Fruit fly (Drosophila melanogaster): ENCODE data around the gene Gr28b.
A peak's percentile ranks its signal among the peaks of the same experiment; 100 is the strongest.

Gr28b gene

DNA sequence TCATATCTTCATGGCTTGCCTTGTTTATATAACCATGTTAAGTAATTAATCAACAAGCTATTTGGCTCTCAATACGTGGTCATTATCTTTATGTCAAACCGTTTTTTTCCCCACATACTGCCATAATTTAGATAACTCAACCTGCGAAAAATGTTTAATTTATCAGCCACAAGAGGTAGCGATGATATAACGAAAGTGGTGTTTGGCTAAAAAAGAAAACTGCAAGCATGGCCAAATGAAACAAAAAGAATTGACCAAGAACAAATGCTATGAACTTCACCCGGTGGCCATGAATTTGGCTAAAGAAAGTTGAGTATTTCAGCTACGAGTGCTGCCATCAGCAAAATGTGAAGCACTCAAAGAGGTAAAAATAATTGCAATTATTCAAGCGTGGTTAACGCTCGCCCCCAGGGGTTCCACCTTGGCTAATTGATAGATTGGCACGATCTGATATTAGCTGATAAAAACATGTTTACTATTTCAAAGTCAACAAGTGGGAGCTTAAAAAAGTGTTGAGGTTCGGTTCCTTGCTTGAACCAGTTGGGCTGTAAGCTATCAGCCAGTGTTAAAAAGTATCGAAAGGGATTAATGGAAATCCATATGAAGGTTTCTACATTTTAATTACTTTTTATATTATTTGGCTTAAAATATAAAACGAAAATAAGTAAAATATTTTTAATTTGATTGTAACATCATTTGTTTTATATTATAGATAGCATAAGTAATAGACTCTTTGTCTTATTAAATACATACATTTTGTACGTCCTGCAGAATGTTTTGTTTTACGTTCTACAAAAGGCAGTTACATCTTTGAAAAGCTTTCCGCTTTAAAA is 25.3 kb downstream of the Gr28b start (continued):
- TF ChIP-seq nerfin-1 (tag; optimal IDR thresholded peaks at IDR 0.05) (peak; percentile 44), insv (GFP tag; optimal IDR thresholded peaks at IDR 0.05) (peak in 1 of 2 experiments; percentile 49), CG9727 (GFP tag; optimal IDR thresholded peaks at IDR 0.05) (peak; percentile 49), CG7745 (tag; optimal IDR thresholded peaks at IDR 0.05) (no peak), CG2712 (tag; optimal IDR thresholded peaks at IDR 0.05) (no peak), Adf1 (GFP tag; IDR thresholded peaks at IDR 0.05) (peak; percentile 39), Hr51 (GFP tag; optimal IDR thresholded peaks at IDR 0.05) (peak; percentile 46 to 62), CG12942 (GFP tag; optimal IDR thresholded peaks at IDR 0.05) (peak; percentile 70), CG4707 (GFP tag; optimal IDR thresholded peaks at IDR 0.05) (peak; percentile 65), CG43689 (GFP tag; IDR thresholded peaks at IDR 0.05) (peak; percentile 80), nmo (GFP tag; optimal IDR thresholded peaks at IDR 0.05) (no peak), luna (GFP tag; optimal IDR thresholded peaks at IDR 0.05) (peak; percentile 34), Dip2 (GFP tag; IDR thresholded peaks at IDR 0.05) (no peak), oc (tag; optimal IDR thresholded peaks at IDR 0.05) (peak; percentile 77), D19B (GFP tag; optimal IDR thresholded peaks at IDR 0.05) (peak; percentile 37), ems (GFP tag; optimal IDR thresholded peaks at IDR 0.05) (peak; percentile 51), Awh (GFP tag; IDR thresholded peaks at IDR 0.05) (peak; percentile 92), CG17912 (GFP tag; optimal IDR thresholded peaks at IDR 0.05) (peak; percentile 88), CG12391 (tag; optimal IDR thresholded peaks at IDR 0.05) (peak; percentile 41), Dref (GFP tag; IDR thresholded peaks at IDR 0.05) (no peak), lmd (GFP tag; IDR thresholded peaks at IDR 0.05) (peak; percentile 22; the same call in 1 of the 2 replicates), D (optimal IDR thresholded peaks at IDR 0.05) (no peak), D (GFP tag; optimal IDR thresholded peaks at IDR 0.05) (no peak), CG15696 (tag; optimal IDR thresholded peaks at IDR 0.05) (peak; percentile 2), CG5953 (GFP tag; IDR thresholded peaks at IDR 0.05) (peak; percentile 68), NK7.1 (GFP tag; optimal IDR thresholded peaks at IDR 0.05) (peak; percentile 57), Spps (tag; optimal IDR thresholded peaks at IDR 0.05) (peak; percentile 1), scrt (GFP tag; optimal IDR thresholded peaks at IDR 0.05) (peak; percentile 92), Nf-YA (GFP tag; IDR thresholded peaks at IDR 0.05) (peak; percentile 72), Mad (GFP tag; optimal IDR thresholded peaks at IDR 0.05) (peak; percentile 53), ERR (GFP tag; optimal IDR thresholded peaks at IDR 0.05) (peak; percentile 70), CG8359 (GFP tag; optimal IDR thresholded peaks at IDR 0.05; ENCODE audit: borderline replicate concordance) (no peak), trem (tag; optimal IDR thresholded peaks at IDR 0.05) (no peak), CG5245 (GFP tag; optimal IDR thresholded peaks at IDR 0.05) (peak; percentile 33), CTCF (GFP tag; optimal IDR thresholded peaks at IDR 0.05) (peak; percentile 76), Bteb2 (GFP tag; optimal IDR thresholded peaks at IDR 0.05) (peak; percentile 38), CG17359 (tag; optimal IDR thresholded peaks at IDR 0.05) (peak; percentile 80), pho (GFP tag; optimal IDR thresholded peaks at IDR 0.05) (peak; percentile 75), CG15479 (GFP tag; optimal IDR thresholded peaks at IDR 0.05) (no peak), her (GFP tag; optimal IDR thresholded peaks at IDR 0.05) (peak; percentile 78), CG17829 (tag; optimal IDR thresholded peaks at IDR 0.05) (no peak), al (GFP tag; IDR thresholded peaks at IDR 0.05) (peak; percentile 34; the same call in 1 of the 2 replicates), Atf-2 (GFP tag; optimal IDR thresholded peaks at IDR 0.05) (peak; percentile 63), CG30020 (tag; optimal IDR thresholded peaks at IDR 0.05) (no peak), Blimp-1 (GFP tag; optimal IDR thresholded peaks at IDR 0.05) (peak; percentile 43), CG5180 (GFP tag; optimal IDR thresholded peaks at IDR 0.05) (peak; percentile 67), tgo (GFP tag; IDR thresholded peaks at IDR 0.05) (peak; percentile 62; the same call in 2 of the 3 replicates), MBD-R2 (GFP tag; IDR thresholded peaks at IDR 0.05) (peak; percentile 60; the same call in 1 of the 2 replicates), CG1602 (GFP tag; optimal IDR thresholded peaks at IDR 0.05) (peak; percentile 36), Gsc (GFP tag; IDR thresholded peaks at IDR 0.05) (no peak)
